Worm (Caenorhabditis elegans) whole organism, L2 larva: ENCODE measurements around the gene T05H10.8.

Experiments used
- ZK546.5 ChIP-seq: sonication (generic microtip); optimal IDR thresholded peaks from 2 replicates; lab custom pipeline; 2017; ENCODE audit warnings: missing biosample characterization, missing genetic modification characterization
- blmp-1 ChIP-seq: sonication (generic microtip); optimal IDR thresholded peaks from 2 replicates; lab custom pipeline; 2017; ENCODE audit warnings: missing genetic modification characterization, mild to moderate bottlenecking, missing compliant biosample characterization, antibody characterized with exemption, moderate library complexity; ENCODE audit not compliant: insufficient read depth
- ceh-16 ChIP-seq: fragments of 150-350 bp; optimal IDR thresholded peaks from 2 replicates; lab custom pipeline; 2014; ENCODE audit warnings: missing biosample characterization, missing genetic modification characterization
- dmd-4 ChIP-seq: sonication (generic microtip); optimal IDR thresholded peaks from 2 replicates; lab custom pipeline; 2017; ENCODE audit warnings: missing biosample characterization, missing genetic modification characterization
- elt-3 ChIP-seq: sonication (generic microtip); optimal IDR thresholded peaks from 2 replicates; lab custom pipeline; 2017; ENCODE audit warnings: missing biosample characterization, missing genetic modification characterization
- mdl-1 ChIP-seq, 2 experiments: fragments of 150-350 bp in 1 of 2; sonication (generic microtip) in 1 of 2; optimal IDR thresholded peaks; 2 replicates each; lab custom pipeline; 2017; ENCODE audit warnings: missing biosample characterization in 2 of 2, missing genetic modification characterization in 2 of 2
- nhr-12 ChIP-seq: fragments of 150-350 bp; optimal IDR thresholded peaks from 2 replicates; lab custom pipeline; 2014; ENCODE audit warnings: missing biosample characterization, missing genetic modification characterization
- nhr-6 ChIP-seq: fragments of 150-350 bp; optimal IDR thresholded peaks from 2 replicates; lab custom pipeline; 2014; ENCODE audit warnings: missing biosample characterization, missing genetic modification characterization
- nhr-77 ChIP-seq: fragments of 150-350 bp; optimal IDR thresholded peaks from 2 replicates; lab custom pipeline; 2014; ENCODE audit warnings: missing biosample characterization, missing genetic modification characterization
- unc-62 ChIP-seq: fragments of 150-350 bp; optimal IDR thresholded peaks from 2 replicates; lab custom pipeline; 2014; ENCODE audit warnings: missing biosample characterization, missing genetic modification reagents, missing genetic modification characterization
- ztf-4 ChIP-seq: fragments of 150-350 bp; optimal IDR thresholded peaks from 2 replicates; lab custom pipeline; 2014; ENCODE audit warnings: missing biosample characterization, missing genetic modification characterization

ce11 chrII:8035667-8036066, 23.2 kb upstream of the T05H10.8 start, which contains the start of gene sap-49:
- TF ChIP-seq ZK546.5 (tag; lab: Kevin White, UChicago) (no peak), nhr-77 (no peak), elt-3 (no peak), dmd-4 (tag; lab: Kevin White, UChicago) (no peak), nhr-12 (tag; lab: Kevin White, UChicago) (no peak), ztf-4 (tag; lab: Kevin White, UChicago) (no peak), nhr-6 (no peak), ceh-16 (tag; lab: Kevin White, UChicago) (no peak), unc-62 (GFP tag; lab: Kevin White, UChicago) (no peak), mdl-1 (tag; optimal IDR thresholded peaks at IDR 0.05; lab: Kevin White, UChicago) (no peak), blmp-1 (tag; lab: Kevin White, UChicago) (no peak)
